Fruit fly (Drosophila melanogaster) whole organism, adult: ENCODE data around the gene Msp300.

Experiments
- CG11617 ChIP-seq: fragments of 200-800 bp; sonication (Bioruptor generic); optimal IDR thresholded peaks from 2 replicates; lab custom pipeline; 2017; ENCODE audit warnings: mild to moderate bottlenecking, missing biosample characterization, missing genetic modification reagents, missing genetic modification characterization
- CG12768 ChIP-seq: fragments of 200-800 bp; sonication (Bioruptor generic); optimal IDR thresholded peaks from 2 replicates; lab custom pipeline; 2017; ENCODE audit warnings: missing biosample characterization, missing genetic modification characterization, mild to moderate bottlenecking, moderate library complexity, missing genetic modification reagents
- CG14711 ChIP-seq: fragments of 200-800 bp; sonication (Bioruptor generic); optimal IDR thresholded peaks from 2 replicates; lab custom pipeline; 2018; ENCODE audit warnings: missing biosample characterization, mild to moderate bottlenecking, missing genetic modification characterization, moderate library complexity
- CG1620 ChIP-seq: fragments of 200-800 bp; sonication (Bioruptor generic); optimal IDR thresholded peaks from 2 replicates; lab custom pipeline; 2016; ENCODE audit warnings: missing biosample characterization, missing genetic modification characterization
- CG33017 ChIP-seq: fragments of 200-800 bp; sonication (Bioruptor generic); optimal IDR thresholded peaks from 2 replicates; lab custom pipeline; 2018; ENCODE audit warnings: missing biosample characterization, mild to moderate bottlenecking, missing genetic modification characterization, moderate library complexity
- CG5204 ChIP-seq: fragments of 200-800 bp; sonication (Bioruptor generic); optimal IDR thresholded peaks from 2 replicates; lab custom pipeline; 2016; ENCODE audit warnings: missing biosample characterization, missing genetic modification characterization
- CG7045 ChIP-seq: fragments of 200-800 bp; sonication (Bioruptor generic); optimal IDR thresholded peaks from 2 replicates; lab custom pipeline; 2017; ENCODE audit warnings: missing biosample characterization, mild to moderate bottlenecking, missing genetic modification characterization
- CG7101 ChIP-seq: fragments of 200-800 bp; sonication (Bioruptor generic); optimal IDR thresholded peaks from 2 replicates; lab custom pipeline; 2018; ENCODE audit warnings: missing biosample characterization, mild to moderate bottlenecking, missing genetic modification characterization, moderate library complexity
- Clk ChIP-seq: fragments of 200-800 bp; sonication (Bioruptor generic); optimal IDR thresholded peaks from 2 replicates; lab custom pipeline; 2017; ENCODE audit warnings: missing biosample characterization, missing genetic modification characterization
- Crg-1 ChIP-seq: fragments of 200-800 bp; sonication (Bioruptor generic); optimal IDR thresholded peaks from 2 replicates; lab custom pipeline; 2016; ENCODE audit warnings: missing biosample characterization, missing genetic modification characterization
- Hr96 ChIP-seq: fragments of 200-800 bp; sonication (Bioruptor generic); optimal IDR thresholded peaks from 2 replicates; lab custom pipeline; 2016; ENCODE audit warnings: missing biosample characterization, missing genetic modification characterization
- Mnt ChIP-seq: fragments of 200-800 bp; sonication (Bioruptor generic); optimal IDR thresholded peaks from 2 replicates; lab custom pipeline; 2016; ENCODE audit warnings: missing biosample characterization, mild to moderate bottlenecking, missing genetic modification characterization
- bab1 ChIP-seq: fragments of 200-800 bp; sonication (Bioruptor generic); optimal IDR thresholded peaks from 3 replicates; lab custom pipeline; 2019; ENCODE audit warnings: missing biosample characterization, mild to moderate bottlenecking, missing genetic modification characterization, moderate library complexity
- cic ChIP-seq: fragments of 200-800 bp; sonication (Bioruptor generic); optimal IDR thresholded peaks from 2 replicates; lab custom pipeline; 2017; ENCODE audit warnings: missing biosample characterization, mild to moderate bottlenecking, missing genetic modification characterization, moderate library complexity
- cnc ChIP-seq, 2 experiments: fragments of >200 bp; optimal IDR thresholded peaks; 2 replicates each; lab custom pipeline; 2017
- kay ChIP-seq: fragments of 200-800 bp; sonication (Bioruptor generic); peaks from one replicate; lab custom pipeline; 2016; ENCODE audit warnings: missing biosample characterization, missing genetic modification characterization, borderline replicate concordance
- ovo ChIP-seq: fragments of 200-800 bp; sonication (Bioruptor generic); optimal IDR thresholded peaks from 2 replicates; lab custom pipeline; 2016; ENCODE audit warnings: missing biosample characterization, missing genetic modification characterization
- pad ChIP-seq: fragments of 200-800 bp; sonication (Bioruptor generic); optimal IDR thresholded peaks from 3 replicates; lab custom pipeline; 2017; ENCODE audit warnings: missing biosample characterization, missing genetic modification characterization, mild to moderate bottlenecking, moderate library complexity, missing genetic modification reagents
- tj ChIP-seq: fragments of 200-800 bp; sonication (Bioruptor generic); optimal IDR thresholded peaks from 3 replicates; lab custom pipeline; 2017; ENCODE audit warnings: missing biosample characterization, mild to moderate bottlenecking, missing genetic modification characterization, moderate library complexity
- toe ChIP-seq: fragments of 200-800 bp; sonication (Bioruptor generic); optimal IDR thresholded peaks from 2 replicates; lab custom pipeline; 2016; ENCODE audit warnings: missing biosample characterization, missing genetic modification characterization

The Msp300 gene

DNA sequence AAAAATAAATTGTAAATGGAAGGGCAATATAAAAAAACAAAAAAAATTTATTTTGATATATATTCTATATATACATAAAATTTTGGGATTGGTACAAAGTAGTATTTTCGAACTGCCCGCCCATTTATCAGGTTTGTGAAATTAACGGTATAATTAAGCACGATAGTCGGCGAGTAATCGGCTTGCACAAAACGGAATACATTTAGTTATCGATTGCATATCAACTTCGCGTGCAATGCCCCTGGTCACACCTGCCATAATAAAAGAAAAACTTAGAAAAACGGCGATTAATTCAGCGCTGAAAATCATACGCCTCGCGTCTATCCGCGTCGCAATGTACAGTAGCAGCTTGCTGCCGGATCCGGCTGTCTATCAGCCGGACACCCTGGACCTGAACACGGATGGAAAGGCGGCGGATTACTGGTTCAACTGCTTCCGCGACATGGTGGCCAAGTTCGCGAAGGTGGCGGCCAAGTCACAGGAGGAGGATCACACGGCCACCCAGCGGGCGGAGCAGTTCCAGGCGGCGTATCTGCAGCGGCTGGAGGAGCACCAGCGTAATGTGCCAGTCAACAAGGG is 6.8 kb upstream of the Msp300 start, which contains the start of gene CG5828:
Gene CG5828 (plus strand): TSS at position 205 of the 579 bp plus-strand sequence.
- TF ChIP-seq Hr96 (GFP tag; lab: Kevin White, UChicago) (no peak), ovo (GFP tag; lab: Kevin White, UChicago) (peak; percentile 60), bab1 (GFP tag; lab: Kevin White, UChicago) (peak; percentile 21)

DNA sequence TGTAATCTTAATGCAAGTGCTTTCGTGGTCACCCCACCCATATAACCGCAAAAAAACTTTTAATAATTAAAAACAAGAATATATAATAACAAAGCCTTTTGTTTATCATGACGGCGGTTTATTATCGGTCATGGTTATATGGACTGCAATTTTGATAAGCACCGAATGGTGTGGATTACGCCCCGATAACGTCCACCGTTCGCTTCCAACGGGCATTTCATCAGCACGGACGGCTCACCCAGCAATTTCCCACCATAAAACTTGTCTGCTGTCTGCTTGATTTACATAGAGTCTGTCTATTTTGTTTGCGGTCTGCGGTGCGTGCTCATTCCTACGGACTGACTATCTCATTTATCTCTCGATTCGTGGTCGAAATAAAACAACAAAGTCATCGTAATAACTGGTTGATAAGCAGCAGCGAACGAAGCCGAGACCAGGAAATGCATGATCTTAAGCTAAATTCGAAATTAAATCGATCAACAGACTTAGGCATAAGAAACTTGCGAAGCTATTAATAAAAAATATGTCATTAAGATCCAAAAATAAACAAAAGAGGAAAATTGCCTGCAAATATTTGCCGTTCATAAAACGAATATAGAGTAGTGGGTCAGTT is 5.2 kb upstream of the Msp300 start:
- TF ChIP-seq CG7101 (tag; lab: Kevin White, UChicago) = peak; percentile 27
- peak; percentile 80 for TF ChIP-seq cic (GFP tag; lab: Kevin White, UChicago)
- no peak for TF ChIP-seq toe (GFP tag; lab: Kevin White, UChicago)
- no peak for TF ChIP-seq bab1 (GFP tag; lab: Kevin White, UChicago)
- no peak for TF ChIP-seq kay (GFP tag; lab: Kevin White, UChicago)
- TF ChIP-seq CG12768 (GFP tag; lab: Kevin White, UChicago) = peak; percentile 79
- no peak for TF ChIP-seq ovo (GFP tag; lab: Kevin White, UChicago)
- peak; percentile 53 for TF ChIP-seq CG7045
- peak; percentile 41 for TF ChIP-seq CG11617 (GFP tag; lab: Kevin White, UChicago)
- TF ChIP-seq CG33017 (tag; lab: Kevin White, UChicago) = peak; percentile 81
- TF ChIP-seq CG14711 (tag; lab: Kevin White, UChicago) = no peak
- peak; percentile 1 for TF ChIP-seq pad
- peak; percentile 10 for TF ChIP-seq Clk (GFP tag; lab: Kevin White, UChicago)

DNA sequence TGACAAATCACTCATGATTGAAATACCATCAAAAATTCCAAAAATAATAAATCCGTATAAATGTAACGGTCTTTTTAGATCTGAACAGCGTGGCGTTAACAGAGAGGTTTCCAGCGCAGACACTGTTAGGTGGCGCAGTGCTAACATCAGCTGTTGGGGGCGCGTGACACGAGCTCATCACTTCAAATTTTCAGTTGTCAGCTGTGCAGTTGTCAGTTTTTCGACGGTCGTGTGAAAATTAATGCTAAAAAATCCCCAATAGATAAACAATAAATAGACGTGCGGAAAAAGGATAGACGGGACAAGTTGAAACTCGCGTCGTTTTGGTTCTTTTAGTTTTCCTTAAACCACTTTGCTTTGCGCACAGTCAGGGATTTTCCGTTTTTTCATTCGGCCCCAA is 4.5 kb upstream of the Msp300 start, which contains the start of gene CG4230:
Gene CG4230 (plus strand): TSS at position 6 of the 400 bp plus-strand sequence.
- TF ChIP-seq CG7045 (no peak), CG33017 (tag; lab: Kevin White, UChicago) (no peak), cic (GFP tag; lab: Kevin White, UChicago) (peak; percentile 5), CG1620 (GFP tag; lab: Kevin White, UChicago) (no peak), CG12768 (GFP tag; lab: Kevin White, UChicago) (no peak), CG14711 (tag; lab: Kevin White, UChicago) (peak; percentile 11), Mnt (GFP tag; lab: Kevin White, UChicago) (peak; percentile 10), toe (GFP tag; lab: Kevin White, UChicago) (no peak), CG7101 (tag; lab: Kevin White, UChicago) (no peak), Crg-1 (GFP tag; lab: Kevin White, UChicago) (no peak), kay (GFP tag; lab: Kevin White, UChicago) (no peak), cnc (optimal IDR thresholded peaks at IDR 0.05; lab: Kevin White, UChicago) (no peak), tj (GFP tag; lab: Kevin White, UChicago) (no peak), Hr96 (GFP tag; lab: Kevin White, UChicago) (no peak), bab1 (GFP tag; lab: Kevin White, UChicago) (peak; percentile 45), pad (no peak), ovo (GFP tag; lab: Kevin White, UChicago) (no peak), Clk (GFP tag; lab: Kevin White, UChicago) (no peak), CG5204 (GFP tag; lab: Kevin White, UChicago) (no peak)

DNA sequence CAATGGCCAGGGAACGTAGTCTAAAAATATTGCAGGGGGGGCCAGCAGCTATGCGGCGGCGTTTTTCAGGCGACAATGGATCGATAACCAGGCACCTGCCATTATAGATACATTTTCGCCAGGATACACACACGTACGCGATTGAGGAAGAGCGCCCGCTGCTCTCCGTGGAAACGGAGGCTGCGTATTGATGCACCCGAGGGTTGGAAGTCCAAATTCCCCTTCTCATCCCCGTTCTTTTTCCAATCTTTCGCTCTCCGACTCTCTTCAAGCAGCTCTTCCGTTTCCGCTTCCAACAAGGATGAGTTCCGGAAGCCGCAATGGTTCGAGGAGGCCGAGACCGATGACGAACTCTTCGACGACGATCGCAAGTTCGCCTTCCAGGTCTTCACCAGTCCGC is 3.9 kb upstream of the Msp300 start:
- TF ChIP-seq CG7101 (tag; lab: Kevin White, UChicago) (no peak), cic (GFP tag; lab: Kevin White, UChicago) (no peak), CG5204 (GFP tag; lab: Kevin White, UChicago) (no peak), cnc (optimal IDR thresholded peaks at IDR 0.05; lab: Kevin White, UChicago) (no peak), CG14711 (tag; lab: Kevin White, UChicago) (no peak), toe (GFP tag; lab: Kevin White, UChicago) (no peak), ovo (GFP tag; lab: Kevin White, UChicago) (no peak), Crg-1 (GFP tag; lab: Kevin White, UChicago) (no peak), kay (GFP tag; lab: Kevin White, UChicago) (no peak), CG12768 (GFP tag; lab: Kevin White, UChicago) (no peak), CG1620 (GFP tag; lab: Kevin White, UChicago) (no peak), Mnt (GFP tag; lab: Kevin White, UChicago) (no peak), pad (no peak), CG11617 (GFP tag; lab: Kevin White, UChicago) (no peak)

dm6 chr2L:5099790-5100360 is 802 bp upstream of the Msp300 start, which contains the start of gene ND-13A:
Gene ND-13A (minus strand): TSS chr2L:5100288.
- TF ChIP-seq Hr96 (GFP tag; lab: Kevin White, UChicago) (no peak), CG14711 (tag; lab: Kevin White, UChicago) (no peak), CG11617 (GFP tag; lab: Kevin White, UChicago) (no peak), ovo (GFP tag; lab: Kevin White, UChicago) (no peak), Mnt (GFP tag; lab: Kevin White, UChicago) (no peak), CG7045 (no peak), CG7101 (tag; lab: Kevin White, UChicago) (no peak), bab1 (GFP tag; lab: Kevin White, UChicago) (peak; percentile 44)
